Worm (Caenorhabditis elegans): ENCODE measurements around the gene srh-129.

srh-129 gene

DNA sequence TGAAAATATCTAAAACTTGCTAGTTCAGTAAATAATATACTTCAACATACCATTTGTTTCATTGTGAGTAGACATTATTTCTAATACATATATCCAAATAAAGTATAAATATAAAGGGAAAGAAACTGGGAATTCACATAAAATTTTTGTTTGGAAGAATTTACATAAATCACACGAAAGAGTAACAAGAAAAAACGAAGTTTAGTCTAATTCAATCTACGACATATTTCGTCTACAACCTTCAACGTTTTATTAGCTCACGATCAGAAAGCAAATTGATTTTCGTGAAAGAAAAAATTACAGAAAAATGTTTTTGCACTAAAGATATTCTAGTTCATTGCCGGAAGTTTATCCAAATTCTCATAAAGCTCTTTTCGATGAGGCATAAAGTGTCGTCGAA is 46.6 kb downstream of the srh-129 start, which contains the start of gene C04F5.2:
C04F5.2 (minus strand) TSS at position 101 of the 400 bp plus-strand sequence.
- TF ChIP-seq him-1 (tag; optimal IDR thresholded peaks at IDR 0.05) (no peak), W03F9.2 (tag; optimal IDR thresholded peaks at IDR 0.05) (no peak), dao-5 (tag; optimal IDR thresholded peaks at IDR 0.05) (no peak)

All from whole organism, L4/young adult.